Worm (Caenorhabditis elegans) whole organism, L4 larva: ENCODE measurements around the gene srh-95.

Source experiments
- F26F4.8 ChIP-seq: fragments of 200-800 bp; sonication (Bioruptor generic); conservative IDR thresholded peaks from 2 replicates; pipeline ENCODE4 v1.3.6; 2022; ENCODE audit warnings: missing genetic modification characterization, missing compliant biosample characterization
- F49E8.2 ChIP-seq: sonication (generic microtip); optimal IDR thresholded peaks from 2 replicates; lab custom pipeline; 2016; ENCODE audit warnings: missing compliant biosample characterization, mild to moderate bottlenecking, missing genetic modification characterization, borderline replicate concordance
- T26A8.4 ChIP-seq: fragments of 200-800 bp; sonication (Bioruptor generic); IDR thresholded peaks from 2 replicates; pipeline ENCODE4 v1.3.6; 2022; ENCODE audit warnings: missing genetic modification characterization, missing compliant biosample characterization
- Y48G9A.11 ChIP-seq: fragments of 200-800 bp; sonication (Bioruptor generic); IDR thresholded peaks from 2 replicates; pipeline ENCODE4 v1.3.6; 2022; ENCODE audit warnings: missing genetic modification reagents, missing genetic modification characterization, missing compliant biosample characterization
- Y5F2A.4 ChIP-seq: fragments of 200-800 bp; sonication (Bioruptor generic); optimal IDR thresholded peaks from 2 replicates; lab custom pipeline; 2018; ENCODE audit warnings: mild to moderate bottlenecking, missing genetic modification characterization, missing compliant biosample characterization
- Y75B8A.6 ChIP-seq: fragments of 200-800 bp; sonication (Bioruptor generic); IDR thresholded peaks from 2 replicates; pipeline ENCODE4 v1.3.6; 2022; ENCODE audit warnings: missing genetic modification reagents, missing genetic modification characterization, missing compliant biosample characterization
- ZK337.2 ChIP-seq: fragments of 200-800 bp; sonication (Bioruptor generic); IDR thresholded peaks from 2 replicates; pipeline ENCODE4 v1.3.6; 2022; ENCODE audit warnings: missing genetic modification reagents, missing genetic modification characterization, missing compliant biosample characterization
- aly-2 ChIP-seq: sonication (generic microtip); optimal IDR thresholded peaks from 2 replicates; lab custom pipeline; 2018; ENCODE audit warnings: missing biosample characterization, missing genetic modification characterization
- attf-4 ChIP-seq: sonication (generic microtip); optimal IDR thresholded peaks from 3 replicates; lab custom pipeline; 2017; ENCODE audit warnings: missing biosample characterization, missing genetic modification characterization
- ceh-20 ChIP-seq: fragments of 200-800 bp; sonication (Bioruptor generic); IDR thresholded peaks from 2 replicates; pipeline ENCODE4 v1.3.6; 2022; ENCODE audit warnings: missing genetic modification reagents, missing genetic modification characterization, missing compliant biosample characterization
- ceh-62 ChIP-seq: sonication (generic microtip); optimal IDR thresholded peaks from 2 replicates; lab custom pipeline; 2017; ENCODE audit warnings: missing biosample characterization, missing genetic modification characterization
- ces-1 ChIP-seq: fragments of 150-350 bp; sonication (generic microtip); optimal IDR thresholded peaks from 4 replicates; lab custom pipeline; 2014; ENCODE audit warnings: missing biosample characterization, missing genetic modification reagents, missing genetic modification characterization
- ctbp-1 ChIP-seq: fragments of 200-800 bp; sonication (Bioruptor generic); IDR thresholded peaks from 2 replicates; pipeline ENCODE4 v1.3.6; 2022; ENCODE audit warnings: missing genetic modification reagents, missing genetic modification characterization, missing compliant biosample characterization
- daf-16 ChIP-seq, 3 experiments: sonication (generic microtip); optimal IDR thresholded peaks; 2 replicates each; lab custom pipeline; 2016 to 2017; ENCODE audit warnings: missing genetic modification characterization in 3 of 3, missing genetic modification reagents in 3 of 3, mild to moderate bottlenecking in 2 of 3, missing compliant biosample characterization in 2 of 3, missing biosample characterization in 1 of 3, moderate library complexity in 1 of 3
- dmd-6 ChIP-seq: fragments of 200-800 bp; sonication (Bioruptor generic); IDR thresholded peaks from 2 replicates; pipeline ENCODE4 v1.3.6; 2022; ENCODE audit warnings: missing genetic modification reagents, missing genetic modification characterization, missing compliant biosample characterization
- dmd-9 ChIP-seq: fragments of 200-800 bp; sonication (Bioruptor generic); IDR thresholded peaks from 2 replicates; pipeline ENCODE4 v1.3.6; 2022; ENCODE audit warnings: missing genetic modification reagents, missing genetic modification characterization, missing compliant biosample characterization
- egl-43 ChIP-seq: fragments of 200-800 bp; sonication (Bioruptor generic); IDR thresholded peaks from 2 replicates; pipeline ENCODE4 v1.3.6; 2022; ENCODE audit warnings: missing genetic modification reagents, missing genetic modification characterization, missing compliant biosample characterization
- hlh-11 ChIP-seq: fragments of 200-800 bp; sonication (Bioruptor generic); optimal IDR thresholded peaks from 2 replicates; lab custom pipeline; 2018; ENCODE audit warnings: mild to moderate bottlenecking, missing genetic modification characterization, missing compliant biosample characterization
- jun-1 ChIP-seq: fragments of 150-350 bp; optimal IDR thresholded peaks from 2 replicates; lab custom pipeline; 2014; ENCODE audit warnings: missing biosample characterization, missing genetic modification reagents, missing genetic modification characterization
- lim-7 ChIP-seq: fragments of 200-800 bp; sonication (Bioruptor generic); IDR thresholded peaks from 2 replicates; pipeline ENCODE4 v1.3.6; 2022; ENCODE audit warnings: missing genetic modification characterization, missing compliant biosample characterization
- lin-29 ChIP-seq: fragments of 200-800 bp; sonication (Bioruptor generic); IDR thresholded peaks from 2 replicates; pipeline ENCODE4 v1.3.6; 2022; ENCODE audit warnings: missing genetic modification reagents, missing genetic modification characterization, missing compliant biosample characterization
- madf-5 ChIP-seq, 2 experiments: fragments of 200-800 bp; sonication (Bioruptor generic); IDR thresholded peaks; 2 replicates each; pipeline ENCODE4 v1.3.6; 2022; ENCODE audit warnings: missing compliant biosample characterization in 2 of 2, missing genetic modification characterization in 2 of 2
- mep-1 ChIP-seq: fragments of 150-350 bp; sonication (generic microtip); optimal IDR thresholded peaks from 3 replicates; lab custom pipeline; 2014; ENCODE audit warnings: missing biosample characterization, missing genetic modification characterization
- mxl-3 ChIP-seq: fragments of 200-800 bp; sonication (Bioruptor generic); optimal IDR thresholded peaks from 2 replicates; lab custom pipeline; 2018; ENCODE audit warnings: mild to moderate bottlenecking, missing genetic modification characterization, missing compliant biosample characterization
- nhr-102 ChIP-seq: sonication (generic microtip); optimal IDR thresholded peaks from 2 replicates; lab custom pipeline; 2016; ENCODE audit warnings: mild to moderate bottlenecking, missing genetic modification characterization, moderate library complexity, missing compliant biosample characterization
- nhr-11 ChIP-seq: fragments of 150-350 bp; optimal IDR thresholded peaks from 2 replicates; lab custom pipeline; 2014; ENCODE audit warnings: missing biosample characterization, missing genetic modification characterization
- nhr-28 ChIP-seq: fragments of 150-350 bp; optimal IDR thresholded peaks from 2 replicates; lab custom pipeline; 2014; ENCODE audit warnings: missing biosample characterization, missing genetic modification characterization
- nhr-48 ChIP-seq: sonication (generic microtip); optimal IDR thresholded peaks from 2 replicates; lab custom pipeline; 2016; ENCODE audit warnings: mild to moderate bottlenecking, missing genetic modification characterization, missing compliant biosample characterization
- nhr-77 ChIP-seq: fragments of 150-350 bp; optimal IDR thresholded peaks from 2 replicates; lab custom pipeline; 2014; ENCODE audit warnings: missing biosample characterization, missing genetic modification characterization
- pha-4 ChIP-seq, 2 experiments: fragments of 150-350 bp in 1 of 2; fragments of 200-800 bp in 1 of 2; sonication (Bioruptor generic) in 1 of 2; IDR thresholded peaks in 1 of 2; optimal IDR thresholded peaks in 1 of 2; 2 replicates each; pipeline versions ENCODE4 v1.3.6 to Lab custom; 2014 to 2022; ENCODE audit warnings: missing genetic modification characterization in 2 of 2, missing genetic modification reagents in 2 of 2, missing biosample characterization in 1 of 2, missing compliant biosample characterization in 1 of 2
- saeg-2 ChIP-seq: fragments of 200-800 bp; sonication (Bioruptor generic); IDR thresholded peaks from 2 replicates; pipeline ENCODE4 v1.3.6; 2022; ENCODE audit warnings: missing genetic modification reagents, missing genetic modification characterization, missing compliant biosample characterization
- sdz-12 ChIP-seq: fragments of 200-800 bp; sonication (Bioruptor generic); optimal IDR thresholded peaks from 2 replicates; lab custom pipeline; 2018; ENCODE audit warnings: mild to moderate bottlenecking, missing genetic modification characterization, missing compliant biosample characterization
- skn-1 ChIP-seq: fragments of 150-350 bp; optimal IDR thresholded peaks from 2 replicates; lab custom pipeline; 2014; ENCODE audit warnings: missing biosample characterization, missing genetic modification characterization
- snpc-4 ChIP-seq: fragments of 150-350 bp; optimal IDR thresholded peaks from 2 replicates; lab custom pipeline; 2014; ENCODE audit warnings: missing biosample characterization, missing genetic modification characterization
- tag-97 ChIP-seq: fragments of 200-800 bp; sonication (Bioruptor generic); IDR thresholded peaks from 2 replicates; pipeline ENCODE4 v1.3.6; 2022; ENCODE audit warnings: missing genetic modification characterization, missing compliant biosample characterization
- tra-1 ChIP-seq: fragments of 200-800 bp; sonication (Bioruptor generic); IDR thresholded peaks from 2 replicates; pipeline ENCODE4 v1.3.6; 2022; ENCODE audit warnings: missing genetic modification reagents, missing genetic modification characterization, missing compliant biosample characterization
- unc-62 ChIP-seq, 3 experiments: fragments of 150-350 bp in 1 of 3; sonication (generic microtip); optimal IDR thresholded peaks in 2 of 3; peaks in 1 of 3; 1 replicate in 1 of 3; 2 replicates in 2 of 3; lab custom pipeline; 2014 to 2017; ENCODE audit warnings: missing biosample characterization in 3 of 3, missing genetic modification characterization in 3 of 3, missing genetic modification reagents in 3 of 3, missing genotype in 1 of 3
- vab-7 ChIP-seq: fragments of 200-800 bp; sonication (Bioruptor generic); IDR thresholded peaks from 2 replicates; pipeline ENCODE4 v1.3.6; 2022; ENCODE audit warnings: missing genetic modification reagents, missing genetic modification characterization, missing compliant biosample characterization

Gene srh-95

ce11 chrV:16225524-16226116 lies 21.1 kb upstream of the srh-95 start (continued):
- TF ChIP-seq egl-43 (GFP tag; lab: Robert Waterston, UW) (no peak), ces-1 (no peak), F49E8.2 (tag; lab: Kevin White, UChicago) (peak; percentile 81), daf-16 (GFP tag; optimal IDR thresholded peaks at IDR 0.05; lab: Kevin White, UChicago) (peak in 1 of 2 experiments; percentile 31), daf-16 (tag; optimal IDR thresholded peaks at IDR 0.05; lab: Kevin White, UChicago) (no peak), tag-97 (GFP tag; lab: Robert Waterston, UW) (no peak), ceh-20 (no peak), pha-4 (GFP tag; IDR thresholded peaks at IDR 0.05; lab: Robert Waterston, UW) (0 out of 2 replicates have a peak, but pooled peaks have one; percentile 10), pha-4 (tag; optimal IDR thresholded peaks at IDR 0.05; lab: Kevin White, UChicago) (no peak), tra-1 (GFP tag; lab: Robert Waterston, UW) (peak; percentile 42; the same call in 1 of the 2 replicates), mep-1 (tag; lab: Kevin White, UChicago) (no peak), dmd-6 (GFP tag; lab: Robert Waterston, UW) (peak; percentile 42; the same call in 1 of the 2 replicates), nhr-11 (tag; lab: Kevin White, UChicago) (no peak), Y48G9A.11 (peak; percentile 47; the same call in 1 of the 2 replicates), nhr-48 (peak; percentile 35), Y75B8A.6 (GFP tag; lab: Robert Waterston, UW) (0 out of 2 replicates have a peak, but pooled peaks have one; percentile 17), hlh-11 (peak; percentile 14), snpc-4 (no peak), mxl-3 (GFP tag; lab: Kevin White, UChicago) (no peak), T26A8.4 (GFP tag; lab: Robert Waterston, UW) (no peak), vab-7 (GFP tag; lab: Robert Waterston, UW) (no peak), nhr-102 (tag; lab: Kevin White, UChicago) (peak; percentile 14)

DNA sequence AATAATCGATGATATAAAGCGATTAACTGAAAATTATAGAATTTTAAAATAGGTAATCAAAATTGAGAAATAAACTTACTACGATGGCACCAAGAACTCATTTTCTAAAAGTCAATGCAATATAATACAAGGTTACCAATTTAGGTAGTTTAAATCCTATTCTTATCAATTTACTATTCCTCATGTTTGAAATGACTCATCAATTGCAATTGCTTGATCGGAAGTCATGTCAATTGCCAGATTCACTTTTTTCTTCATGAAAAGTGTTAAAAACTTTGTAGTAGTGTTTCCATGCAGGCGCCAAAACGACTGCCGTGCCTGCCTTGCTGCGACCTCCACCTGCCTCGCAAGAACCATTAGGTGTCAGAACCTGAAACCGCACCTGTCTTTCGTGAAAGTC lies 20.1 kb upstream of the srh-95 start, which contains the start of gene F11A5.13:
TSS of gene F11A5.13 (minus strand) at position 101 of the 400 bp plus-strand sequence.
- no peak for TF ChIP-seq T26A8.4 (GFP tag; lab: Robert Waterston, UW)
- TF ChIP-seq ctbp-1 (GFP tag; lab: Robert Waterston, UW), result no peak
- no peak for TF ChIP-seq sdz-12 (GFP tag; lab: Kevin White, UChicago)
- TF ChIP-seq ZK337.2 (GFP tag; lab: Robert Waterston, UW), result no peak
- TF ChIP-seq skn-1 (tag; lab: Kevin White, UChicago), result no peak
- TF ChIP-seq dmd-9 (GFP tag; lab: Robert Waterston, UW), result no peak
- no peak for TF ChIP-seq madf-5 (GFP tag; IDR thresholded peaks at IDR 0.05; lab: Robert Waterston, UW)
- TF ChIP-seq nhr-77 (tag; lab: Kevin White, UChicago), result no peak
- TF ChIP-seq saeg-2 (GFP tag; lab: Robert Waterston, UW), result no peak
- no peak for TF ChIP-seq nhr-48
- TF ChIP-seq, all 104 proteins: peak for 0

DNA sequence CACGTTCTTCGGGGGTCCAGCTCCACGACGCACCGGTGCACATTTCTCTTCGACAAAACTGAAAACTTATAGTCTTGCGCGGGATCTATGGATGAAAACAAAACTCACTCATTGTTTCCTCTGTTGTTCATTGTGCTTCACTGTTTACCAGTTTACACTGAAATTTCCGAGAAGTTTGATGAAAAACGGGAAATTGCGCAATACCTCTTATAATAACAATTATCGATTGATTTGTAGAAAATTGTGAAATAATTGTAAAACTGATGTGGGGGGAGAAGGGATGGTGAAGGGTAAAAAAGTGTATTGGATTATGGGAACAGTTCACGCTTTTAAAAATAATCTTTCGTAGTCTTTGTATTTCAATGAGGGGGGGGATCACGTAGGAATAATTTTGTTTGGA lies 17.2 kb upstream of the srh-95 start:
- TF ChIP-seq vab-7 (GFP tag; lab: Robert Waterston, UW) (no peak), unc-62 (GFP tag; optimal IDR thresholded peaks at IDR 0.05 in 1 of 2; lab: Kevin White, UChicago) (peak in 1 of 2 experiments; percentile 97), unc-62 (tag; optimal IDR thresholded peaks at IDR 0.05; lab: Kevin White, UChicago) (no peak)

ce11 chrV:16229896-16230295 lies 16.8 kb upstream of the srh-95 start, which contains the start of the genes F21H7.2 and F21H7.12:
Gene F21H7.2 (minus strand): TSS chrV:16229996.
Gene F21H7.12 (plus strand): TSS chrV:16230165.
- TF ChIP-seq F26F4.8 (GFP tag; lab: Robert Waterston, UW) (no peak), attf-4 (no peak), lin-29 (GFP tag; lab: Robert Waterston, UW) (no peak), Y5F2A.4 (GFP tag; lab: Kevin White, UChicago) (no peak), jun-1 (tag; lab: Kevin White, UChicago) (no peak), nhr-28 (tag; lab: Kevin White, UChicago) (no peak), ceh-62 (no peak), lim-7 (GFP tag; lab: Robert Waterston, UW) (no peak), aly-2 (tag; lab: Kevin White, UChicago) (no peak), nhr-102 (tag; lab: Kevin White, UChicago) (no peak), mxl-3 (GFP tag; lab: Kevin White, UChicago) (no peak), hlh-11 (no peak), T26A8.4 (GFP tag; lab: Robert Waterston, UW) (no peak)
- TF ChIP-seq, all 104 proteins: peak for 0
